Worm (Caenorhabditis elegans) whole organism, late embryonic: ENCODE measurements around the gene srg-8.

ENCODE experiments used
- K02D7.2 ChIP-seq: sonication (generic microtip); optimal IDR thresholded peaks from 2 replicates; lab custom pipeline; 2017; ENCODE audit warnings: mild to moderate bottlenecking, missing genetic modification characterization, missing compliant biosample characterization
- K09A11.1 ChIP-seq: sonication (generic microtip); optimal IDR thresholded peaks from 2 replicates; lab custom pipeline; 2017; ENCODE audit warnings: antibody characterized with exemption, mild to moderate bottlenecking, missing genetic modification characterization, missing compliant biosample characterization; ENCODE audit not compliant: insufficient read depth
- T23F11.4 ChIP-seq: fragments of 200-800 bp; sonication (Bioruptor generic); optimal IDR thresholded peaks from 2 replicates; lab custom pipeline; 2018; ENCODE audit warnings: mild to moderate bottlenecking, missing genetic modification characterization, missing compliant biosample characterization
- ama-1 ChIP-seq: fragments of 150-350 bp; optimal IDR thresholded peaks from 2 replicates; lab custom pipeline; 2014
- ceh-14 ChIP-seq: sonication (generic microtip); optimal IDR thresholded peaks from 2 replicates; lab custom pipeline; 2016; ENCODE audit warnings: missing genotype, missing genetic modification characterization, missing compliant biosample characterization
- ceh-18 ChIP-seq: sonication (generic microtip); optimal IDR thresholded peaks from 2 replicates; lab custom pipeline; 2016; ENCODE audit warnings: missing genetic modification characterization, missing compliant biosample characterization
- ceh-19 ChIP-seq: fragments of 200-800 bp; sonication (Bioruptor generic); optimal IDR thresholded peaks from 2 replicates; lab custom pipeline; 2018; ENCODE audit warnings: mild to moderate bottlenecking, missing genetic modification characterization, missing compliant biosample characterization
- ceh-2 ChIP-seq: sonication (generic microtip); optimal IDR thresholded peaks from 2 replicates; lab custom pipeline; 2016; ENCODE audit warnings: missing genotype, missing genetic modification characterization, missing compliant biosample characterization
- ceh-22 ChIP-seq: sonication (generic microtip); optimal IDR thresholded peaks from 2 replicates; lab custom pipeline; 2017; ENCODE audit warnings: missing biosample characterization, missing genetic modification characterization
- ceh-24 ChIP-seq: sonication (generic microtip); optimal IDR thresholded peaks from 2 replicates; lab custom pipeline; 2016; ENCODE audit warnings: mild to moderate bottlenecking, missing genetic modification characterization, missing compliant biosample characterization
- ceh-30 ChIP-seq: fragments of 150-350 bp; optimal IDR thresholded peaks from 2 replicates; lab custom pipeline; 2014; ENCODE audit warnings: missing biosample characterization, missing genetic modification characterization
- ceh-31 ChIP-seq: sonication (generic microtip); optimal IDR thresholded peaks from 2 replicates; lab custom pipeline; 2016; ENCODE audit warnings: missing genetic modification characterization, missing compliant biosample characterization
- ceh-34 ChIP-seq: sonication (generic microtip); optimal IDR thresholded peaks from 2 replicates; lab custom pipeline; 2016; ENCODE audit warnings: mild to moderate bottlenecking, missing genetic modification characterization, missing compliant biosample characterization
- ceh-45 ChIP-seq: fragments of 200-800 bp; sonication (Bioruptor generic); IDR thresholded peaks from 2 replicates; pipeline ENCODE4 v1.3.6; 2022; ENCODE audit warnings: missing genetic modification reagents, missing genetic modification characterization, missing compliant biosample characterization
- ceh-6 ChIP-seq: fragments of 200-800 bp; sonication (Bioruptor generic); optimal IDR thresholded peaks from 2 replicates; lab custom pipeline; 2018; ENCODE audit warnings: mild to moderate bottlenecking, missing genetic modification characterization, missing compliant biosample characterization
- che-1 ChIP-seq: sonication (generic microtip); optimal IDR thresholded peaks from 2 replicates; lab custom pipeline; 2016; ENCODE audit warnings: mild to moderate bottlenecking, missing genetic modification characterization, missing compliant biosample characterization
- dve-1 ChIP-seq: sonication (generic microtip); optimal IDR thresholded peaks from 2 replicates; lab custom pipeline; 2017; ENCODE audit warnings: antibody characterized with exemption, mild to moderate bottlenecking, missing genetic modification characterization, missing compliant biosample characterization
- elt-2 ChIP-seq: sonication (generic microtip); optimal IDR thresholded peaks from 2 replicates; lab custom pipeline; 2016; ENCODE audit warnings: missing genetic modification reagents, missing genetic modification characterization, missing compliant biosample characterization
- elt-4 ChIP-seq: sonication (generic microtip); optimal IDR thresholded peaks from 2 replicates; lab custom pipeline; 2016; ENCODE audit warnings: missing genetic modification characterization, missing compliant biosample characterization
- hlh-6 ChIP-seq: sonication (generic microtip); optimal IDR thresholded peaks from 2 replicates; lab custom pipeline; 2016; ENCODE audit warnings: missing genotype, missing genetic modification characterization, missing compliant biosample characterization
- hlh-8 ChIP-seq: sonication (generic microtip); optimal IDR thresholded peaks from 2 replicates; lab custom pipeline; 2016; ENCODE audit warnings: missing genotype, missing genetic modification characterization, missing compliant biosample characterization
- lim-6 ChIP-seq: sonication (generic microtip); optimal IDR thresholded peaks from 2 replicates; lab custom pipeline; 2016; ENCODE audit warnings: missing genetic modification characterization, missing compliant biosample characterization
- lin-11 ChIP-seq: fragments of 200-800 bp; sonication (Bioruptor generic); optimal IDR thresholded peaks from 2 replicates; lab custom pipeline; 2018; ENCODE audit warnings: mild to moderate bottlenecking, missing genetic modification characterization, missing compliant biosample characterization
- mec-3 ChIP-seq: sonication (generic microtip); optimal IDR thresholded peaks from 2 replicates; lab custom pipeline; 2016; ENCODE audit warnings: borderline replicate concordance, missing genetic modification characterization, missing compliant biosample characterization
- nfya-1 ChIP-seq: sonication (generic microtip); optimal IDR thresholded peaks from 2 replicates; lab custom pipeline; 2017; ENCODE audit warnings: missing genetic modification characterization, mild to moderate bottlenecking, missing compliant biosample characterization, antibody characterized with exemption, moderate library complexity
- npax-4 ChIP-seq: sonication (generic microtip); optimal IDR thresholded peaks from 2 replicates; lab custom pipeline; 2016; ENCODE audit warnings: missing genetic modification characterization, missing compliant biosample characterization
- pag-3 ChIP-seq: sonication (generic microtip); optimal IDR thresholded peaks from 2 replicates; lab custom pipeline; 2016; ENCODE audit warnings: missing compliant biosample characterization, missing genetic modification characterization, borderline replicate concordance
- pax-1 ChIP-seq: fragments of 150-350 bp; optimal IDR thresholded peaks from 2 replicates; lab custom pipeline; 2014; ENCODE audit warnings: missing biosample characterization, missing genetic modification characterization
- pros-1 ChIP-seq: fragments of 150-350 bp; optimal IDR thresholded peaks from 2 replicates; lab custom pipeline; 2014; ENCODE audit warnings: missing biosample characterization, missing genetic modification reagents, missing genetic modification characterization
- sox-4 ChIP-seq: sonication (generic microtip); optimal IDR thresholded peaks from 2 replicates; lab custom pipeline; 2017; ENCODE audit warnings: mild to moderate bottlenecking, missing genetic modification characterization, inconsistent platforms, missing compliant biosample characterization
- syd-9 ChIP-seq: sonication (generic microtip); optimal IDR thresholded peaks from 2 replicates; lab custom pipeline; 2016; ENCODE audit warnings: mild to moderate bottlenecking, missing genetic modification characterization, moderate library complexity, missing compliant biosample characterization
- unc-42 ChIP-seq: sonication (generic microtip); optimal IDR thresholded peaks from 2 replicates; lab custom pipeline; 2016; ENCODE audit warnings: missing genotype, missing genetic modification characterization, missing compliant biosample characterization
- unc-86 ChIP-seq: sonication (generic microtip); optimal IDR thresholded peaks from 2 replicates; lab custom pipeline; 2016; ENCODE audit warnings: missing genetic modification characterization, missing compliant biosample characterization
- ztf-16 ChIP-seq: sonication (generic microtip); optimal IDR thresholded peaks from 2 replicates; lab custom pipeline; 2017; ENCODE audit warnings: missing genetic modification characterization, missing compliant biosample characterization

srg-8 gene

ce11 chrIII:6272868-6273267, 18.2 kb upstream of the srg-8 start, which contains the start of gene C18F10.2:
TSS of gene C18F10.2 (plus strand) at chrIII:6273168.
- no peak for TF ChIP-seq dve-1 (tag; lab: Kevin White, UChicago)
- no peak for TF ChIP-seq pag-3 (tag; lab: Kevin White, UChicago)
- no peak for TF ChIP-seq ama-1
- no peak for TF ChIP-seq ceh-34 (tag; lab: Kevin White, UChicago)
- TF ChIP-seq sox-4 (tag; lab: Kevin White, UChicago), result no peak
- no peak for TF ChIP-seq elt-2 (tag; lab: Kevin White, UChicago)
- TF ChIP-seq, all 69 proteins: peak for 0

DNA sequence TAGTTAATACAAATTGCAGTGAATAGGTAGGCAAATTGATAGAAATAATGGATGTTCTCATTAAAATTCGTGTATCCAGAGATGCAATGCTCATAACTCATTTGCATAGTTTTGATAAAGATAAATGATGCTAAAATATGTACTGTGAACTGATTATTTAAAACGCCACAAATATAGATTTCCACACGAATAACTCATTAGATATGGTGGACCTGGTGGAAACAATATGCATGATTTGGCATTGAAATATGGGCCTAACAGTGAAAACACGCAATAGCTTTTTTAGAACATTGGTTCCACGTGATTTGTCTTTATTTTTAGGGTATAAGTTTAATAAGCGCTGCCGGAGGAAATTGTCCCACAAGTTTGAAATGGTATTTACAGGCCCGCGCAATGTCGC, 15.6 kb upstream of the srg-8 start, which contains the start of gene srg-3:
Gene srg-3 (minus strand): TSS at position 101 of the 400 bp plus-strand sequence.
- TF ChIP-seq ceh-31 (tag; lab: Kevin White, UChicago) (no peak), nfya-1 (tag; lab: Kevin White, UChicago) (no peak), mec-3 (no peak), ceh-24 (tag; lab: Kevin White, UChicago) (no peak), pax-1 (tag; lab: Kevin White, UChicago) (no peak), T23F11.4 (GFP tag; lab: Kevin White, UChicago) (no peak), ama-1 (no peak), ceh-22 (tag; lab: Kevin White, UChicago) (no peak), unc-42 (tag; lab: Kevin White, UChicago) (no peak), ceh-19 (no peak), hlh-6 (no peak)
- TF ChIP-seq, all 69 proteins: peak for 0

DNA sequence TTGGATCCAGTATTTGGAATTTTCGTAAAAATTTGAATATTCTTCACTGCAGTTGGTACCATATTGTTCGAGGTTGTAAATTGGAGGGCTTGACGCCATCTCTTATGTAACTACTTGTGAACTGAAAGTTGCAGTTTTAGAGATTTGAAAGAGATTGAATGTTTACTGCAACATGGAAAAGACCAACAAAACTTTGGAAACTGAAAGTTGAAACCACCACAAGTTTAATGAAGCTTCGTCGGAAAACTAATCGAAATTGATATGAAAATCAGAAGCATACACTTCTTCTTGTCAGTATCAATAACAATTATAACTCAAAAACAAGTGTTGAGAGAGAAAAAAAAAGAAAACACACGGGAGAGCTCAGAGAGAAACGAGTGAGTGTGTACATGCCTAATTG, 13.4 kb upstream of the srg-8 start, which contains the start of gene srg-7:
Gene srg-7 (minus strand): TSS at position 101 of the 400 bp plus-strand sequence.
- no peak for TF ChIP-seq ceh-2 (tag; lab: Kevin White, UChicago)
- no peak for TF ChIP-seq ama-1
- TF ChIP-seq ceh-30 (tag; lab: Kevin White, UChicago), result no peak
- TF ChIP-seq dve-1 (tag; lab: Kevin White, UChicago), result no peak
- TF ChIP-seq K09A11.1 (tag; lab: Kevin White, UChicago), result no peak
- no peak for TF ChIP-seq che-1
- TF ChIP-seq, all 69 proteins: peak for 0

- TF ChIP-seq ceh-18 (tag; lab: Kevin White, UChicago) (no peak), ceh-30 (tag; lab: Kevin White, UChicago) (no peak), pax-1 (tag; lab: Kevin White, UChicago) (no peak), ceh-45 (GFP tag; lab: Robert Waterston, UW) (no peak), hlh-8 (tag; lab: Kevin White, UChicago) (no peak)
Observed at ce11 chrIII:6265911-6266310, 11.3 kb upstream of the srg-8 start, which contains the start of gene srg-6. TSS of gene srg-6 (minus strand) at chrIII:6266011.

ce11 chrIII:6264447-6264846, 9.8 kb upstream of the srg-8 start, which contains the start of gene srg-5:
TSS of gene srg-5 (minus strand) at chrIII:6264547.
- TF ChIP-seq pax-1 (tag; lab: Kevin White, UChicago), result no peak

DNA sequence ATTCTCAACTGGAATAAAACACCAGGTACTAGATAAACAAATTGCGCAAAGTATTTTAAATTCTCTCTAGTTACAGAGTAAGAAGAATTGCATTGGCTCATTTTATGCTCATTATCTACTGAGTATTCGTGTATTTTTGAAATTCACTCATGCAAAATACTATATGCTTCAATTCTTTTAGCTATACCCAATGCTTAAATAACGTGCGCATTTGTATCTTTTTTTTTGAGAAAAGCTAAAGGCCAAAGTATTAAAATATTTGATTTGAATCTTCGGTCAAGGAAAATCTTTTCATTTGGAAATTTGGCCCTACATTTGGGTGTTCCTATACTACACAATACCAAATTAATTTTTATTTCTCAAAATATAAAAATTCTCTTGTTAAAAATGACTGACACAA, 7.3 kb upstream of the srg-8 start, which contains the start of gene srg-4:
Gene srg-4 (minus strand): TSS at position 101 of the 400 bp plus-strand sequence.
- TF ChIP-seq ceh-14 (tag; lab: Kevin White, UChicago) (no peak), lin-11 (no peak), unc-86 (tag; lab: Kevin White, UChicago) (no peak), pros-1 (tag; lab: Kevin White, UChicago) (no peak), che-1 (no peak), ceh-19 (no peak), elt-4 (no peak), K02D7.2 (no peak), ceh-6 (GFP tag; lab: Kevin White, UChicago) (no peak), ztf-16 (tag; lab: Kevin White, UChicago) (no peak), lim-6 (no peak), syd-9 (tag; lab: Kevin White, UChicago) (no peak), pag-3 (tag; lab: Kevin White, UChicago) (no peak), mec-3 (no peak), ceh-24 (tag; lab: Kevin White, UChicago) (no peak), npax-4 (no peak)
- TF ChIP-seq, all 69 proteins: peak for 0
